Fruit fly (Drosophila melanogaster) whole organism, pupa: ENCODE results near the gene CG12560.
"Not testable (repeated sequence)": the region's sequence is repeated elsewhere in the genome, so short reads cannot be mapped to it uniquely, and the experiment has no call there.

ENCODE experiments used
- CG10348 ChIP-seq: fragments of 200-800 bp; sonication (Bioruptor generic); IDR thresholded peaks from 2 replicates; pipeline ENCODE4 v1.3.6; 2022; ENCODE audit warnings: missing biosample characterization, missing genetic modification characterization
- CG12605 ChIP-seq: fragments of 200-800 bp; sonication (Bioruptor generic); IDR thresholded peaks from 2 replicates; pipeline ENCODE4 v1.3.6; 2022; ENCODE audit warnings: missing biosample characterization, missing genetic modification characterization
- CG13204 ChIP-seq: fragments of 200-800 bp; sonication (Bioruptor generic); optimal IDR thresholded peaks from 2 replicates; lab custom pipeline; 2018; ENCODE audit warnings: missing biosample characterization, mild to moderate bottlenecking, missing genetic modification characterization, moderate library complexity
- CG14655 ChIP-seq: fragments of 200-800 bp; sonication (Bioruptor generic); optimal IDR thresholded peaks from 3 replicates; lab custom pipeline; 2017; ENCODE audit warnings: mild to moderate bottlenecking, missing biosample characterization, missing genetic modification reagents, missing genetic modification characterization
- CG15710 ChIP-seq: fragments of 200-800 bp; sonication (Bioruptor generic); optimal IDR thresholded peaks from 2 replicates; lab custom pipeline; 2018; ENCODE audit warnings: missing biosample characterization, mild to moderate bottlenecking, missing genetic modification characterization, moderate library complexity
- CG17806 ChIP-seq: fragments of 200-800 bp; sonication (Bioruptor generic); optimal IDR thresholded peaks from 2 replicates; lab custom pipeline; 2018; ENCODE audit warnings: missing biosample characterization, mild to moderate bottlenecking, missing genetic modification characterization, moderate library complexity
- CG32121 ChIP-seq: fragments of 200-800 bp; sonication (Bioruptor generic); IDR thresholded peaks from 2 replicates; pipeline ENCODE4 v1.3.6; 2022; ENCODE audit warnings: missing biosample characterization, missing genetic modification characterization
- CG34367 ChIP-seq: fragments of 200-800 bp; sonication (Bioruptor generic); optimal IDR thresholded peaks from 2 replicates; lab custom pipeline; 2018; ENCODE audit warnings: missing biosample characterization, mild to moderate bottlenecking, missing genetic modification characterization
- CG4496 ChIP-seq: fragments of 200-800 bp; sonication (Bioruptor generic); IDR thresholded peaks from 3 replicates; pipeline ENCODE4 v1.3.6; 2022; ENCODE audit warnings: missing biosample characterization, missing genetic modification characterization
- CG8159 ChIP-seq: fragments of 200-800 bp; sonication (Bioruptor generic); optimal IDR thresholded peaks from 3 replicates; lab custom pipeline; 2018; ENCODE audit warnings: missing biosample characterization, mild to moderate bottlenecking, missing genetic modification characterization, moderate library complexity
- CG8301 ChIP-seq: fragments of 200-800 bp; sonication (Bioruptor generic); optimal IDR thresholded peaks from 2 replicates; lab custom pipeline; 2018; ENCODE audit warnings: missing biosample characterization, mild to moderate bottlenecking, missing genetic modification characterization
- CG9948 ChIP-seq: fragments of 200-800 bp; sonication (Bioruptor generic); optimal IDR thresholded peaks from 2 replicates; lab custom pipeline; 2018; ENCODE audit warnings: missing biosample characterization, mild to moderate bottlenecking, missing genetic modification characterization, moderate library complexity
- D1 ChIP-seq: fragments of 200-800 bp; sonication (Bioruptor generic); optimal IDR thresholded peaks from 2 replicates; lab custom pipeline; 2018; ENCODE audit warnings: missing biosample characterization, mild to moderate bottlenecking, missing genetic modification characterization, moderate library complexity
- EcR ChIP-seq: fragments of 200-800 bp; sonication (Bioruptor generic); optimal IDR thresholded peaks from 3 replicates; lab custom pipeline; 2019; ENCODE audit warnings: missing biosample characterization, missing genetic modification characterization, mild to moderate bottlenecking, moderate library complexity, missing genetic modification reagents
- Ets98B ChIP-seq: fragments of 200-800 bp; sonication (Bioruptor generic); IDR thresholded peaks from 2 replicates; pipeline ENCODE4 v1.3.6; 2022; ENCODE audit warnings: missing biosample characterization, missing genetic modification characterization
- Pif1A ChIP-seq: fragments of 200-800 bp; sonication (Bioruptor generic); optimal IDR thresholded peaks from 3 replicates; lab custom pipeline; 2016; ENCODE audit warnings: missing biosample characterization, missing genetic modification characterization
- Pif1B ChIP-seq: fragments of 200-800 bp; sonication (Bioruptor generic); optimal IDR thresholded peaks from 3 replicates; lab custom pipeline; 2016; ENCODE audit warnings: missing biosample characterization, missing genetic modification characterization
- Snoo ChIP-seq: fragments of 200-800 bp; sonication (Bioruptor generic); optimal IDR thresholded peaks from 3 replicates; lab custom pipeline; 2017; ENCODE audit warnings: missing biosample characterization, mild to moderate bottlenecking, missing genetic modification characterization, inconsistent platforms
- fd96Ca ChIP-seq: fragments of 200-800 bp; sonication (Bioruptor generic); IDR thresholded peaks from 3 replicates; pipeline ENCODE4 v1.3.6; 2022; ENCODE audit warnings: missing biosample characterization, missing genetic modification characterization
- gl ChIP-seq: fragments of 200-800 bp; sonication (Bioruptor generic); optimal IDR thresholded peaks from 2 replicates; lab custom pipeline; 2018; ENCODE audit warnings: missing biosample characterization, mild to moderate bottlenecking, missing genetic modification characterization
- rn ChIP-seq: fragments of 200-800 bp; sonication (Bioruptor generic); IDR thresholded peaks from 2 replicates; pipeline ENCODE4 v1.3.6; 2022; ENCODE audit warnings: missing biosample characterization, missing genetic modification characterization

The CG12560 gene

dm6 chr2L:7986210-7986609 is 23.1 kb downstream of the CG12560 start:
- TF ChIP-seq Snoo, result no peak
- TF ChIP-seq EcR, result no peak
- TF ChIP-seq fd96Ca (GFP tag; lab: Robert Waterston, UW), result no peak
- TF ChIP-seq CG4496, result no peak
- no peak for TF ChIP-seq Pif1A
- TF ChIP-seq CG8159, result no peak
- no peak for TF ChIP-seq gl
- TF ChIP-seq D1 (tag; lab: Kevin White, UChicago), result no peak
- TF ChIP-seq CG10348 (GFP tag; lab: Robert Waterston, UW), result no peak
- TF ChIP-seq CG14655 (GFP tag; lab: Kevin White, UChicago), result no peak
- no peak for TF ChIP-seq CG17806 (tag; lab: Kevin White, UChicago)
- TF ChIP-seq CG9948 (tag; lab: Kevin White, UChicago), result no peak
- TF ChIP-seq CG15710 (tag; lab: Kevin White, UChicago), result no peak
- no peak for TF ChIP-seq CG34367
- TF ChIP-seq CG8301 (tag; lab: Kevin White, UChicago), result no peak

- TF ChIP-seq CG12605 (GFP tag; lab: Robert Waterston, UW) (0 out of 2 replicates have a peak, but pooled peaks have one; percentile 35), Ets98B (peak; percentile 29; the same call in 1 of the 2 replicates), fd96Ca (GFP tag; lab: Robert Waterston, UW) (peak; percentile 58; the same call in 1 of the 3 replicates), CG34367 (no peak), CG15710 (tag; lab: Kevin White, UChicago) (peak; percentile 30), CG14655 (GFP tag; lab: Kevin White, UChicago) (peak; percentile 67), gl (no peak), Pif1B (peak; percentile 66), CG8301 (tag; lab: Kevin White, UChicago) (peak; percentile 57), Snoo (peak; percentile 55), Pif1A (peak; percentile 68), CG9948 (tag; lab: Kevin White, UChicago) (peak; percentile 35), CG8159 (peak; percentile 62), rn (GFP tag; lab: Robert Waterston, UW) (0 out of 2 replicates have a peak, but pooled peaks have one; percentile 24), CG13204 (GFP tag; lab: Kevin White, UChicago) (peak; percentile 4), CG32121 (GFP tag; lab: Robert Waterston, UW) (peak; percentile 56; the same call in 1 of the 2 replicates), CG10348 (GFP tag; lab: Robert Waterston, UW) (no peak), D1 (tag; lab: Kevin White, UChicago) (no peak), CG17806 (tag; lab: Kevin White, UChicago) (peak; percentile 30), EcR (peak; percentile 55), CG4496 (peak; percentile 78; the same call in 2 of the 3 replicates)
Measured at dm6 chr2L:7984889-7985514, 24.3 kb downstream of the CG12560 start.

dm6 chr2L:7984059-7984800 is 25.0 kb downstream of the CG12560 start, which contains the start of gene Snoo:
Snoo (minus strand) TSS chr2L:7984196.
- TF ChIP-seq CG15710 (tag; lab: Kevin White, UChicago), result no peak
- no peak for TF ChIP-seq CG8301 (tag; lab: Kevin White, UChicago)
- TF ChIP-seq gl, result no peak
- 0 out of 3 replicates have a peak, but pooled peaks have one; percentile 20 for TF ChIP-seq fd96Ca (GFP tag; lab: Robert Waterston, UW)
- no peak for TF ChIP-seq CG34367
- TF ChIP-seq CG32121 (GFP tag; lab: Robert Waterston, UW), result no peak
- no peak for TF ChIP-seq CG14655 (GFP tag; lab: Kevin White, UChicago)
- TF ChIP-seq Pif1A, result no peak
- no peak for TF ChIP-seq CG9948 (tag; lab: Kevin White, UChicago)
- no peak for TF ChIP-seq CG8159
- peak; percentile 3 for TF ChIP-seq CG13204 (GFP tag; lab: Kevin White, UChicago)
- TF ChIP-seq D1 (tag; lab: Kevin White, UChicago), result no peak
- TF ChIP-seq Snoo, result no peak
- TF ChIP-seq Ets98B, result peak; percentile 30; the same call in 1 of the 2 replicates
- TF ChIP-seq CG10348 (GFP tag; lab: Robert Waterston, UW), result no peak
- no peak for TF ChIP-seq EcR
- peak; percentile 22; the same call in 1 of the 3 replicates for TF ChIP-seq CG4496
- TF ChIP-seq CG12605 (GFP tag; lab: Robert Waterston, UW), result peak; percentile 80
- no peak for TF ChIP-seq Pif1B
- no peak for TF ChIP-seq rn (GFP tag; lab: Robert Waterston, UW)
- TF ChIP-seq CG17806 (tag; lab: Kevin White, UChicago), result no peak
- TF ChIP-seq, all 21 proteins: peak for 5

- not testable (repeated sequence) for TF ChIP-seq CG9948, CG15710, D1 (tag; lab: Kevin White, UChicago)
Measured at dm6 chr2L:7983646-7984045, 25.6 kb downstream of the CG12560 start, which contains the start of gene CG7231. CG7231 (plus strand) TSS chr2L:7983946.

- no peak for TF ChIP-seq fd96Ca (GFP tag; lab: Robert Waterston, UW)
- TF ChIP-seq gl, result no peak
- no peak; the same call in 1 of the 2 replicates for TF ChIP-seq Ets98B
- no peak for TF ChIP-seq rn (GFP tag; lab: Robert Waterston, UW)
- TF ChIP-seq CG8301 (tag; lab: Kevin White, UChicago), result no peak
- TF ChIP-seq Pif1B, result no peak
- TF ChIP-seq CG13204 (GFP tag; lab: Kevin White, UChicago), result peak; percentile 72
- no peak for TF ChIP-seq Snoo
- no peak for TF ChIP-seq CG9948 (tag; lab: Kevin White, UChicago)
- TF ChIP-seq EcR, result no peak
- TF ChIP-seq CG10348 (GFP tag; lab: Robert Waterston, UW), result no peak
- TF ChIP-seq CG12605 (GFP tag; lab: Robert Waterston, UW), result peak; percentile 35; the same call in 1 of the 2 replicates
- no peak for TF ChIP-seq CG8159
- TF ChIP-seq CG15710 (tag; lab: Kevin White, UChicago), result no peak
- peak; percentile 45; the same call in 1 of the 3 replicates for TF ChIP-seq CG4496
- peak; percentile 41; the same call in 1 of the 2 replicates for TF ChIP-seq CG32121 (GFP tag; lab: Robert Waterston, UW)
- no peak for TF ChIP-seq CG34367
- TF ChIP-seq CG14655 (GFP tag; lab: Kevin White, UChicago), result no peak
- TF ChIP-seq Pif1A, result no peak
- TF ChIP-seq D1 (tag; lab: Kevin White, UChicago), result no peak
- no peak for TF ChIP-seq CG17806 (tag; lab: Kevin White, UChicago)
Measured at dm6 chr2L:7976738-7977137, 32.5 kb downstream of the CG12560 start.
